Worm (Caenorhabditis elegans): ENCODE data around the gene C02F5.3.

ce11 chrIII:8228916-8229315 lies 16.8 kb upstream of the C02F5.3 start:
- TF ChIP-seq lin-13 (tag; optimal IDR thresholded peaks at IDR 0.05) = no peak
- no peak for TF ChIP-seq snpc-4 (tag; optimal IDR thresholded peaks at IDR 0.05)
- TF ChIP-seq mab-5 (tag; optimal IDR thresholded peaks at IDR 0.05) = no peak
- TF ChIP-seq nhr-28 (tag; optimal IDR thresholded peaks at IDR 0.05) = no peak
- no peak for TF ChIP-seq unc-62 (GFP tag; optimal IDR thresholded peaks at IDR 0.05)
- TF ChIP-seq nhr-76 (tag; optimal IDR thresholded peaks at IDR 0.05) = no peak
- TF ChIP-seq elt-3 (tag; optimal IDR thresholded peaks at IDR 0.05) = no peak
- no peak for TF ChIP-seq ztf-11 (tag; optimal IDR thresholded peaks at IDR 0.05)
- no peak for TF ChIP-seq pha-4 (tag; optimal IDR thresholded peaks at IDR 0.05)
- no peak for TF ChIP-seq nhr-237 (tag; optimal IDR thresholded peaks at IDR 0.05)
- no peak for TF ChIP-seq mep-1 (tag; optimal IDR thresholded peaks at IDR 0.05)
- TF ChIP-seq tbx-8 (GFP tag; optimal IDR thresholded peaks at IDR 0.05) = no peak
- TF ChIP-seq blmp-1 (tag; optimal IDR thresholded peaks at IDR 0.05) = no peak
